Worm (Caenorhabditis elegans) whole organism, L2 larva: ENCODE measurements around the gene idpp-9.

Source experiments
- C34F6.9 ChIP-seq: fragments of 150-350 bp; optimal IDR thresholded peaks from 2 replicates; lab custom pipeline; 2014; ENCODE audit warnings: missing biosample characterization, missing genetic modification characterization
- F13H6.1 ChIP-seq: sonication (generic microtip); optimal IDR thresholded peaks from 2 replicates; lab custom pipeline; 2016; ENCODE audit warnings: missing genetic modification characterization, missing compliant biosample characterization
- alr-1 ChIP-seq: fragments of 150-350 bp; optimal IDR thresholded peaks from 2 replicates; lab custom pipeline; 2014; ENCODE audit warnings: missing biosample characterization, missing genetic modification characterization
- ama-1 ChIP-seq: fragments of 150-350 bp; optimal IDR thresholded peaks from 2 replicates; lab custom pipeline; 2018; ENCODE audit warnings: inconsistent platforms
- blmp-1 ChIP-seq: sonication (generic microtip); optimal IDR thresholded peaks from 2 replicates; lab custom pipeline; 2017; ENCODE audit warnings: missing genetic modification characterization, mild to moderate bottlenecking, missing compliant biosample characterization, antibody characterized with exemption, moderate library complexity; ENCODE audit not compliant: insufficient read depth
- ceh-82 ChIP-seq: fragments of 150-350 bp; optimal IDR thresholded peaks from 2 replicates; lab custom pipeline; 2014; ENCODE audit warnings: missing biosample characterization, missing genetic modification characterization
- egl-27 ChIP-seq: sonication (generic microtip); optimal IDR thresholded peaks from 3 replicates; lab custom pipeline; 2017; ENCODE audit warnings: missing biosample characterization, missing genetic modification reagents, missing genetic modification characterization
- elt-1 ChIP-seq: fragments of 150-350 bp; optimal IDR thresholded peaks from 2 replicates; lab custom pipeline; 2014; ENCODE audit warnings: missing biosample characterization, missing genetic modification characterization
- fos-1 ChIP-seq: fragments of 150-350 bp; optimal IDR thresholded peaks from 2 replicates; lab custom pipeline; 2014; ENCODE audit warnings: missing biosample characterization, missing genetic modification characterization
- gmeb-1 ChIP-seq: fragments of 150-350 bp; optimal IDR thresholded peaks from 2 replicates; lab custom pipeline; 2014; ENCODE audit warnings: missing biosample characterization, missing genetic modification characterization
- lin-13 ChIP-seq: fragments of 150-350 bp; optimal IDR thresholded peaks from 2 replicates; lab custom pipeline; 2014; ENCODE audit warnings: missing biosample characterization, missing genetic modification reagents, missing genetic modification characterization
- lsy-2 ChIP-seq, 2 experiments: fragments of 150-350 bp in 1 of 2; sonication (generic microtip) in 1 of 2; optimal IDR thresholded peaks; 2 replicates each; lab custom pipeline; 2014 to 2017; ENCODE audit warnings: missing biosample characterization in 2 of 2, missing genetic modification characterization in 2 of 2
- mdl-1 ChIP-seq, 2 experiments: fragments of 150-350 bp in 1 of 2; sonication (generic microtip) in 1 of 2; optimal IDR thresholded peaks; 2 replicates each; lab custom pipeline; 2017; ENCODE audit warnings: missing biosample characterization in 2 of 2, missing genetic modification characterization in 2 of 2
- nhr-10 ChIP-seq: sonication (generic microtip); optimal IDR thresholded peaks from 2 replicates; lab custom pipeline; 2017; ENCODE audit warnings: missing biosample characterization, missing genetic modification characterization
- nhr-11 ChIP-seq: fragments of 150-350 bp; optimal IDR thresholded peaks from 2 replicates; lab custom pipeline; 2014; ENCODE audit warnings: missing biosample characterization, missing genetic modification characterization
- nhr-23 ChIP-seq: fragments of 150-350 bp; optimal IDR thresholded peaks from 2 replicates; lab custom pipeline; 2014; ENCODE audit warnings: missing biosample characterization, missing genetic modification reagents, missing genetic modification characterization
- nhr-6 ChIP-seq: fragments of 150-350 bp; optimal IDR thresholded peaks from 2 replicates; lab custom pipeline; 2014; ENCODE audit warnings: missing biosample characterization, missing genetic modification characterization
- peb-1 ChIP-seq: fragments of 150-350 bp; optimal IDR thresholded peaks from 2 replicates; lab custom pipeline; 2014; ENCODE audit warnings: missing biosample characterization, missing genetic modification characterization
- sem-4 ChIP-seq: fragments of 150-350 bp; optimal IDR thresholded peaks from 2 replicates; lab custom pipeline; 2014; ENCODE audit warnings: missing biosample characterization, missing genetic modification reagents, missing genetic modification characterization
- skn-1 ChIP-seq: sonication (generic microtip); optimal IDR thresholded peaks from 2 replicates; lab custom pipeline; 2017; ENCODE audit warnings: missing biosample characterization, missing genetic modification characterization
- sma-9 ChIP-seq, 2 experiments: fragments of 150-350 bp in 1 of 2; sonication (generic microtip) in 1 of 2; optimal IDR thresholded peaks; 2 replicates each; lab custom pipeline; 2014 to 2016; ENCODE audit warnings: missing genetic modification characterization in 2 of 2, mild to moderate bottlenecking in 1 of 2, missing biosample characterization in 1 of 2, missing compliant biosample characterization in 1 of 2, missing genetic modification reagents in 1 of 2, moderate library complexity in 1 of 2
- snpc-4 ChIP-seq: fragments of 150-350 bp; optimal IDR thresholded peaks from 2 replicates; lab custom pipeline; 2014; ENCODE audit warnings: missing biosample characterization, missing genetic modification characterization
- unc-39 ChIP-seq: fragments of 150-350 bp; optimal IDR thresholded peaks from 2 replicates; lab custom pipeline; 2014; ENCODE audit warnings: missing biosample characterization, missing genetic modification characterization
- unc-55 ChIP-seq: fragments of 150-350 bp; sonication (generic microtip); optimal IDR thresholded peaks from 3 replicates; lab custom pipeline; 2014; ENCODE audit warnings: missing biosample characterization, missing genetic modification reagents, missing genetic modification characterization
- unc-62 ChIP-seq: fragments of 150-350 bp; optimal IDR thresholded peaks from 2 replicates; lab custom pipeline; 2014; ENCODE audit warnings: missing biosample characterization, missing genetic modification reagents, missing genetic modification characterization
- ztf-11 ChIP-seq: sonication (generic microtip); optimal IDR thresholded peaks from 2 replicates; lab custom pipeline; 2017; ENCODE audit warnings: missing biosample characterization, missing genetic modification characterization
- ztf-4 ChIP-seq: fragments of 150-350 bp; optimal IDR thresholded peaks from 2 replicates; lab custom pipeline; 2014; ENCODE audit warnings: missing biosample characterization, missing genetic modification characterization

The idpp-9 gene

ce11 chrX:3915748-3916147 is at the start of gene idpp-9:
idpp-9 (minus strand) TSS chrX:3915848.
- TF ChIP-seq ama-1 (lab: Kevin White, UChicago), result no peak
- no peak for TF ChIP-seq skn-1 (tag; lab: Kevin White, UChicago)
- no peak for TF ChIP-seq fos-1 (tag; lab: Kevin White, UChicago)
- TF ChIP-seq ztf-4 (tag; lab: Kevin White, UChicago), result no peak
- TF ChIP-seq unc-39 (tag; lab: Kevin White, UChicago), result no peak
- TF ChIP-seq egl-27 (tag; lab: Kevin White, UChicago), result no peak
- TF ChIP-seq sma-9 (GFP tag; optimal IDR thresholded peaks at IDR 0.05; lab: Kevin White, UChicago), result no peak
- no peak for TF ChIP-seq sma-9 (tag; optimal IDR thresholded peaks at IDR 0.05; lab: Kevin White, UChicago)

DNA sequence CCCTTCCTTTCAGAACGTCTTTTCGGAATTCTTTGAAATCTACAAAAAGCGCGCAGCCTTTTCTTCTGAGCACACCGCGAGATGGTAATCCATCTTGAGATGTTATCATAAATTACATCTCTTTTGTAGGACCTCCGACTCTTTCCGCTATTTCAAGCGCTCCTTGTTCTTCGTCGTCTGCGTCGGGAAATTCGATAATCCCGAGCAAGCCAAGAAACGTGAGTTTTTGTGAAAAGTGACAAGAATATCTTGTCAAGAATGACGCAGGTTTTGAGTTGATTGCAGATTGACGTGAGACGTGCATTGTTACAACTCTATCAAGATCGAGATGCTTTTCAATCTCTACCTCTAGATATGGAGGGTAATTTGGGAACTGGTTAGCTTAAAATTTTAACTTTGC is 44.7 kb upstream of the idpp-9 start:
- TF ChIP-seq F13H6.1 (tag; lab: Kevin White, UChicago) (no peak), unc-55 (GFP tag; lab: Kevin White, UChicago) (peak; percentile 16)
- TF ChIP-seq, all 48 proteins: peak for 1

ce11 chrX:3959221-3959620 is 43.6 kb upstream of the idpp-9 start:
- TF ChIP-seq egl-27 (tag; lab: Kevin White, UChicago) (no peak), elt-1 (tag; lab: Kevin White, UChicago) (no peak), ceh-82 (tag; lab: Kevin White, UChicago) (no peak), nhr-23 (tag; lab: Kevin White, UChicago) (no peak), nhr-6 (no peak), nhr-11 (tag; lab: Kevin White, UChicago) (no peak), alr-1 (tag; lab: Kevin White, UChicago) (no peak), lin-13 (GFP tag; lab: Kevin White, UChicago) (no peak), lsy-2 (tag; optimal IDR thresholded peaks at IDR 0.05; lab: Kevin White, UChicago) (no peak), mdl-1 (tag; optimal IDR thresholded peaks at IDR 0.05; lab: Kevin White, UChicago) (no peak)
- TF ChIP-seq, all 48 proteins: peak for 0

ce11 chrX:3958252-3958651 is 42.6 kb upstream of the idpp-9 start, which contains the start of gene lin-18:
lin-18 (plus strand) TSS chrX:3958552.
- TF ChIP-seq blmp-1 (tag; lab: Kevin White, UChicago) (peak; percentile 52), ceh-82 (tag; lab: Kevin White, UChicago) (no peak), snpc-4 (tag; lab: Kevin White, UChicago) (no peak)
- TF ChIP-seq, all 48 proteins: peak for 1

DNA sequence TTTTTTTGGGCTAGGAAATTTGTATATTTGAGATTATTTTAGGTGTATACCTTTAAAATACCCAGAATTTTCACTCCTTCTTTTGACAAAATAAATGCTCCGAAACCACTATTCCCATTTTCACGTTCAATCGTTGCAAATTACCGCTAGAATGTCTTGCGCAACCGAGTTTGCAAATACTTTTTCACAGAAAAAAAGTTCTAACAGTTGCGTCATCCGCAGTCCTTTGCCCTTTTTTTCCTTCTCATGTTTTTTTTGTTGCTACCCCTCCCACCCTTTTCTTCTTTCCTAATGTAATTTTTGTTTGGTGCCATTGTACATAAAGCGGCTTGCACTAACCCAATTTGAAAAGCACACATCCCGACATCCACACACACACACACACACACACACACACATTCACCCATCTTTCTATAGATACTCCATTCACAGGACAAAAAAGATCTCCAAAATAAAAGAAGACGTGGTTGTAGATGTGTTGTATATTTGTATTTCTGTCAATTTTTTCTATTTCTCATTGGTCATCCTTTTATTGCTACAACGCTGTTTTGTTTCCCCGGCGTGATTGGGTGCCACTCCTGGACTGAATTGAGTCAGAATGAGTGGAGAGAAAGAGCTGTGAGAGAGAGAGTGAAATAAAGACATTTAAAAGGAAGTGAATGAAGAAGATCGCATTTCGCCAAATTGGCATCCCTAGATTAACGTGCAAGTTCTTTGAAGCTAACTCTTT is 42.0 kb upstream of the idpp-9 start:
- TF ChIP-seq C34F6.9 (tag; lab: Kevin White, UChicago) (peak; percentile 9), nhr-23 (tag; lab: Kevin White, UChicago) (no peak), sem-4 (tag; lab: Kevin White, UChicago) (peak; percentile 33)

- no peak for TF ChIP-seq sem-4 (tag; lab: Kevin White, UChicago)
- no peak for TF ChIP-seq skn-1 (tag; lab: Kevin White, UChicago)
- TF ChIP-seq peb-1 (tag; lab: Kevin White, UChicago), result no peak
- TF ChIP-seq nhr-10 (tag; lab: Kevin White, UChicago), result no peak
- TF ChIP-seq nhr-6, result no peak
- no peak for TF ChIP-seq unc-39 (tag; lab: Kevin White, UChicago)
- TF ChIP-seq alr-1 (tag; lab: Kevin White, UChicago), result no peak
- no peak for TF ChIP-seq unc-62 (GFP tag; lab: Kevin White, UChicago)
- no peak for TF ChIP-seq egl-27 (tag; lab: Kevin White, UChicago)
- no peak for TF ChIP-seq nhr-11 (tag; lab: Kevin White, UChicago)
- TF ChIP-seq lsy-2 (tag; optimal IDR thresholded peaks at IDR 0.05; lab: Kevin White, UChicago), result no peak
- no peak for TF ChIP-seq blmp-1 (tag; lab: Kevin White, UChicago)
- TF ChIP-seq nhr-23 (tag; lab: Kevin White, UChicago), result no peak
- TF ChIP-seq snpc-4 (tag; lab: Kevin White, UChicago), result no peak
- TF ChIP-seq ztf-11, result no peak
- no peak for TF ChIP-seq gmeb-1 (tag; lab: Kevin White, UChicago)
These were observed 37.1 kb upstream of the idpp-9 start for ce11 chrX:3952737-3953136.
